Fruit fly (Drosophila melanogaster): ENCODE measurements around the gene CG5653.

The CG5653 gene

DNA sequence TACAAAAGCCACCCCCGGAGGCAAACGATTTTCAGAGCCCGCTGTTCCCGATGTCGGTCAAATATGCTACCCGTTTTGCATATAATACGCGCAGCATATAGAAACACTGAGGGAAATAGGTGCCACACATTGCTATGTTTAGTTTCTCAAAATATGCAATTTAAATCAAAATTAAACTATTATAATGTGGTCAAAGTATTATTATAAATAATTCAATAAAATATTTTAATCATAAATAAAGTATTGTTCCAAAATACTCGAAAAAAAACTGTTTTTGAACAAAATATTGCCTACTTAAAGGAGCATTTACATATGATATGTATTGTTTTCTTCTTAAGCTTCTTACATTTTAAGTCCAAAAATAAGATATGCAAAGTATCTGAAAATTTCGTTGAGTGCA lies 15.2 kb downstream of the CG5653 start (continued):
- peak; percentile 72 for TF ChIP-seq CG2678 (tag; optimal IDR thresholded peaks at IDR 0.05)
- TF ChIP-seq Bdp1 (GFP tag; optimal IDR thresholded peaks at IDR 0.05): no peak
- no peak for TF ChIP-seq pfk (GFP tag; optimal IDR thresholded peaks at IDR 0.05)
- TF ChIP-seq CG6254 (GFP tag; optimal IDR thresholded peaks at IDR 0.05): peak; percentile 29
- peak; percentile 29; the same call in 1 of the 2 replicates for TF ChIP-seq Ada2b (GFP tag; IDR thresholded peaks at IDR 0.05)
- TF ChIP-seq CG13123 (GFP tag; optimal IDR thresholded peaks at IDR 0.05): no peak
- TF ChIP-seq CG11504 (tag; optimal IDR thresholded peaks at IDR 0.05): peak; percentile 81
- TF ChIP-seq gsb-n (tag; optimal IDR thresholded peaks at IDR 0.05): peak; percentile 31
- no peak for TF ChIP-seq Hr39 (optimal IDR thresholded peaks at IDR 0.05)
- peak; percentile 43 for TF ChIP-seq CG17385 (GFP tag; optimal IDR thresholded peaks at IDR 0.05)
- peak; percentile 4 for TF ChIP-seq CG6854 (GFP tag; optimal IDR thresholded peaks at IDR 0.05)
- TF ChIP-seq lola (GFP tag; optimal IDR thresholded peaks at IDR 0.05): peak in 1 of 3 experiments; percentile 50
- no peak for TF ChIP-seq D (optimal IDR thresholded peaks at IDR 0.05)
- TF ChIP-seq D (GFP tag; optimal IDR thresholded peaks at IDR 0.05): peak; percentile 33
- no peak for TF ChIP-seq Antp (GFP tag; optimal IDR thresholded peaks at IDR 0.05)
- TF ChIP-seq bab2 (GFP tag; optimal IDR thresholded peaks at IDR 0.05): no peak
- no peak for TF ChIP-seq ato (GFP tag; IDR thresholded peaks at IDR 0.05; ENCODE audit: partially characterized antibody)
- TF ChIP-seq jumu (GFP tag; optimal IDR thresholded peaks at IDR 0.05): no peak
- TF ChIP-seq CG18764 (GFP tag; optimal IDR thresholded peaks at IDR 0.05): peak; percentile 10
- TF ChIP-seq stc (GFP tag; IDR thresholded peaks at IDR 0.05): peak; percentile 41; the same call in 1 of the 2 replicates
- no peak for TF ChIP-seq bigmax (GFP tag; optimal IDR thresholded peaks at IDR 0.05)
- TF ChIP-seq CG9797 (GFP tag; optimal IDR thresholded peaks at IDR 0.05): no peak
- TF ChIP-seq toy (GFP tag; IDR thresholded peaks at IDR 0.05): no peak
- no peak for TF ChIP-seq Rx (GFP tag; IDR thresholded peaks at IDR 0.05)
- TF ChIP-seq CG18619 (GFP tag; optimal IDR thresholded peaks at IDR 0.05): peak; percentile 16
- no peak for TF ChIP-seq bowl (GFP tag; IDR thresholded peaks at IDR 0.05)
- TF ChIP-seq yki (optimal IDR thresholded peaks at IDR 0.05): no peak
- no peak for TF ChIP-seq CG10321 (GFP tag; IDR thresholded peaks at IDR 0.05)
- no peak for TF ChIP-seq CG10654 (GFP tag; optimal IDR thresholded peaks at IDR 0.05)
- no peak for TF ChIP-seq Vsx1 (GFP tag; optimal IDR thresholded peaks at IDR 0.05)
- TF ChIP-seq CG18599 (GFP tag; optimal IDR thresholded peaks at IDR 0.05): peak; percentile 56
- peak; percentile 47; the same call in 1 of the 2 replicates for TF ChIP-seq sisA (GFP tag; IDR thresholded peaks at IDR 0.05)
- no peak for TF ChIP-seq Pdp1 (GFP tag; optimal IDR thresholded peaks at IDR 0.05)
- TF ChIP-seq CG32767 (GFP tag; IDR thresholded peaks at IDR 0.05): no peak
- TF ChIP-seq tio (GFP tag; optimal IDR thresholded peaks at IDR 0.05): peak; percentile 43
- no peak for TF ChIP-seq CG14965 (GFP tag; optimal IDR thresholded peaks at IDR 0.05; ENCODE audit: borderline replicate concordance)
- peak; percentile 25; the same call in 1 of the 3 replicates for TF ChIP-seq croc (GFP tag; conservative IDR thresholded peaks at IDR 0.05)
- no peak for TF ChIP-seq Dip3 (GFP tag; optimal IDR thresholded peaks at IDR 0.05)
- TF ChIP-seq eyg (GFP tag; optimal IDR thresholded peaks at IDR 0.05): no peak
- no peak for TF ChIP-seq Kr (GFP tag; optimal IDR thresholded peaks at IDR 0.05)
- no peak for TF ChIP-seq CG16863 (GFP tag; optimal IDR thresholded peaks at IDR 0.05)
- no peak for TF ChIP-seq ac (GFP tag; optimal IDR thresholded peaks at IDR 0.05)
- TF ChIP-seq CG2129 (GFP tag; IDR thresholded peaks at IDR 0.05; ENCODE audit: partially characterized antibody): no peak
- TF ChIP-seq CG15696 (tag; optimal IDR thresholded peaks at IDR 0.05): no peak
- no peak for TF ChIP-seq exex (tag; optimal IDR thresholded peaks at IDR 0.05)
- no peak for TF ChIP-seq CG13287 (GFP tag; IDR thresholded peaks at IDR 0.05; ENCODE audit: partially characterized antibody)
- TF ChIP-seq sr (GFP tag; IDR thresholded peaks at IDR 0.05): no peak
- TF ChIP-seq CG10543 (GFP tag; optimal IDR thresholded peaks at IDR 0.05): no peak
- TF ChIP-seq scrt (GFP tag; optimal IDR thresholded peaks at IDR 0.05): peak; percentile 28
- TF ChIP-seq ham (GFP tag; IDR thresholded peaks at IDR 0.05): no peak
- TF ChIP-seq Poxn (GFP tag; IDR thresholded peaks at IDR 0.05): no peak
- TF ChIP-seq Usf (GFP tag; optimal IDR thresholded peaks at IDR 0.05): no peak
